Fruit fly (Drosophila melanogaster): ENCODE results near the gene Sc2.

- no peak for TF ChIP-seq ttk (optimal IDR thresholded peaks at IDR 0.05)
- no peak for TF ChIP-seq psq (optimal IDR thresholded peaks at IDR 0.05)
- TF ChIP-seq Sin3A (optimal IDR thresholded peaks at IDR 0.05): no peak
Observed at dm6 chr3L:3937806-3938205, 34.5 kb downstream of the Sc2 start, which contains the start of gene CG10866.

All from Kc167 (cell line).